Worm (Caenorhabditis elegans) whole organism, late embryonic: ENCODE data around the gene nhr-59.

Experiments
- ceh-9 ChIP-seq: sonication (generic microtip); optimal IDR thresholded peaks from 2 replicates; lab custom pipeline; 2016; ENCODE audit warnings: mild to moderate bottlenecking, missing genetic modification characterization, inconsistent platforms, missing compliant biosample characterization
- elt-2 ChIP-seq: sonication (generic microtip); optimal IDR thresholded peaks from 2 replicates; lab custom pipeline; 2016; ENCODE audit warnings: missing genetic modification reagents, missing genetic modification characterization, missing compliant biosample characterization
- pha-4 ChIP-seq: fragments of 150-350 bp; optimal IDR thresholded peaks from 2 replicates; lab custom pipeline; 2018; ENCODE audit warnings: missing biosample characterization, missing genetic modification reagents, missing genetic modification characterization

DNA sequence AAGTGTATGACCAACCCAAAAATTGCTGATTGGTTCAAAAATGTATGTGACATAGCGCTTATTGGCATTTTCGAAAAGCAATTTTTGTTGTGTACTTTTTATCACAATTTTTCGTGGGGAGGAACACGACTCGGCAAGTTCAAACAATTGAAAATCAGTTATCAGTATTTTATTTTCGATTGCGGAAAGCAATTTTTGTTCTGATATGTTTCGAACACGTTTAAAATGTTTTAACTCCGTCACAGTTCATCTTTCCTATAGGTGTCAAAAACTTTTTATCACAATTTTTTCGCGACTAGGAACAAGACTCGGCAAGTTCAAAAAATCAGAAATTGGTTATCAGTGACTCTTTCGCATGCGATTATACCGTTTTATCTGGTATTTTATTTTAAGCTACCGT, 30.2 kb upstream of the nhr-59 start:
- TF ChIP-seq pha-4 (tag; lab: Kevin White, UChicago) (no peak), elt-2 (tag; lab: Kevin White, UChicago) (no peak), ceh-9 (tag; lab: Kevin White, UChicago) (no peak)
